Fruit fly (Drosophila melanogaster): ENCODE data around the gene CG33170.

Gene CG33170

dm6 chr3L:22835144-22835964 is 29.0 kb upstream of the CG33170 start, which contains the start of gene jim (continued):
- TF ChIP-seq ham (GFP tag; IDR thresholded peaks at IDR 0.05) (no peak), nmo (GFP tag; optimal IDR thresholded peaks at IDR 0.05) (no peak), MBD-R2 (GFP tag; IDR thresholded peaks at IDR 0.05) (0 out of 2 replicates have a peak, but pooled peaks have one; percentile 6), CG16779 (GFP tag; IDR thresholded peaks at IDR 0.05) (no peak), Tbp (GFP tag; optimal IDR thresholded peaks at IDR 0.05) (no peak), HmgD (GFP tag; optimal IDR thresholded peaks at IDR 0.05) (no peak), Doc3 (GFP tag; IDR thresholded peaks at IDR 0.05; ENCODE audit: partially characterized antibody) (no peak), ato (GFP tag; IDR thresholded peaks at IDR 0.05; ENCODE audit: partially characterized antibody) (no peak), CG33213 (GFP tag; optimal IDR thresholded peaks at IDR 0.05) (no peak), ind (GFP tag; optimal IDR thresholded peaks at IDR 0.05) (no peak), z (GFP tag; IDR thresholded peaks at IDR 0.05) (0 out of 3 replicates have a peak, but pooled peaks have one; percentile 12), mirr (GFP tag; optimal IDR thresholded peaks at IDR 0.05) (peak; percentile 49), CG7987 (GFP tag; optimal IDR thresholded peaks at IDR 0.05) (no peak), CG15601 (tag; optimal IDR thresholded peaks at IDR 0.05) (no peak), zf30C (GFP tag; optimal IDR thresholded peaks at IDR 0.05) (no peak), nom (GFP tag; optimal IDR thresholded peaks at IDR 0.05) (peak; percentile 79), trh (GFP tag; optimal IDR thresholded peaks at IDR 0.05) (no peak), Sry-β (GFP tag; optimal IDR thresholded peaks at IDR 0.05) (no peak), pan (optimal IDR thresholded peaks at IDR 0.05) (no peak), pan (GFP tag; optimal IDR thresholded peaks at IDR 0.05 in 1 of 2, IDR thresholded peaks at IDR 0.05 in 1 of 2) (no peak), cg (GFP tag; optimal IDR thresholded peaks at IDR 0.05) (peak; percentile 88), CG14441 (GFP tag; IDR thresholded peaks at IDR 0.05) (no peak), nerfin-1 (tag; optimal IDR thresholded peaks at IDR 0.05) (peak; percentile 36), CG11723 (GFP tag; optimal IDR thresholded peaks at IDR 0.05) (peak; percentile 14), fd3F (GFP tag; optimal IDR thresholded peaks at IDR 0.05) (no peak), al (GFP tag; IDR thresholded peaks at IDR 0.05) (no peak), bbx (GFP tag; IDR thresholded peaks at IDR 0.05; ENCODE audit: partially characterized antibody) (no peak; the same call in 1 of the 2 replicates), chm (GFP tag; IDR thresholded peaks at IDR 0.05) (no peak), CG34224 (GFP tag; IDR thresholded peaks at IDR 0.05; ENCODE audit: partially characterized antibody) (peak; percentile 66; the same call in 1 of the 3 replicates), CG5953 (GFP tag; IDR thresholded peaks at IDR 0.05) (0 out of 2 replicates have a peak, but pooled peaks have one; percentile 21), CG17829 (tag; optimal IDR thresholded peaks at IDR 0.05) (no peak), ERR (GFP tag; optimal IDR thresholded peaks at IDR 0.05) (peak; percentile 0), hkb (optimal IDR thresholded peaks at IDR 0.05) (no peak), hkb (GFP tag; IDR thresholded peaks at IDR 0.05) (no peak), CG12155 (GFP tag; optimal IDR thresholded peaks at IDR 0.05) (peak; percentile 91)

- TF ChIP-seq Mad (GFP tag; optimal IDR thresholded peaks at IDR 0.05) (no peak), tap (tag; optimal IDR thresholded peaks at IDR 0.05) (no peak), CG11247 (GFP tag; IDR thresholded peaks at IDR 0.05) (no peak), HLH3B (GFP tag; IDR thresholded peaks at IDR 0.05) (no peak), CG15514 (GFP tag; optimal IDR thresholded peaks at IDR 0.05) (no peak), CG31224 (GFP tag; IDR thresholded peaks at IDR 0.05) (no peak), CG15269 (tag; optimal IDR thresholded peaks at IDR 0.05) (no peak), NK7.1 (GFP tag; optimal IDR thresholded peaks at IDR 0.05) (no peak)
Observed at dm6 chr3L:22836768-22837167, 27.6 kb upstream of the CG33170 start, which contains the start of the genes CG11226 and CG45428. TSS of gene CG11226 (plus strand) at chr3L:22837068. TSS of gene CG45428 (minus strand) at chr3L:22837070.

Data from whole organism, embryonic.